Worm (Caenorhabditis elegans) whole organism, midembryonic: ENCODE results near the gene Y43F8B.22.

Experiments
- T22C8.4 ChIP-seq: fragments of 200-800 bp; sonication (Bioruptor generic); IDR thresholded peaks from 2 replicates; pipeline ENCODE4 v1.3.6; 2022; ENCODE audit warnings: missing genetic modification characterization, missing compliant biosample characterization
- cog-1 ChIP-seq: sonication (generic microtip); optimal IDR thresholded peaks from 2 replicates; lab custom pipeline; 2016; ENCODE audit warnings: missing genetic modification characterization, missing compliant biosample characterization
- flt-1 ChIP-seq: fragments of 200-800 bp; sonication (Bioruptor generic); IDR thresholded peaks from 2 replicates; pipeline ENCODE4 v1.3.6; 2022; ENCODE audit warnings: missing genetic modification characterization, missing compliant biosample characterization
- med-1 ChIP-seq: sonication (generic microtip); optimal IDR thresholded peaks from 2 replicates; lab custom pipeline; 2017; ENCODE audit warnings: missing genetic modification characterization, mild to moderate bottlenecking, missing compliant biosample characterization, antibody characterized with exemption, missing genetic modification reagents; ENCODE audit not compliant: insufficient read depth
- ref-1 ChIP-seq: fragments of 200-800 bp; sonication (Bioruptor generic); conservative IDR thresholded peaks from 2 replicates; pipeline ENCODE4 v1.3.6; 2022; ENCODE audit warnings: missing genetic modification reagents, missing genetic modification characterization, missing compliant biosample characterization
- ztf-23 ChIP-seq: fragments of 200-800 bp; sonication (Bioruptor generic); IDR thresholded peaks from 2 replicates; pipeline ENCODE4 v1.3.6; 2022; ENCODE audit warnings: missing genetic modification reagents, missing genetic modification characterization, missing compliant biosample characterization
- ztf-29 ChIP-seq: fragments of 200-800 bp; sonication (Bioruptor generic); IDR thresholded peaks from 2 replicates; pipeline ENCODE4 v1.3.6; 2022; ENCODE audit warnings: missing genetic modification reagents, missing genetic modification characterization, missing compliant biosample characterization

ce11 chrV:19445442-19445841 is 37.2 kb upstream of the Y43F8B.22 start, which contains the start of gene M04C3.1:
- no peak for TF ChIP-seq ztf-23 (GFP tag; lab: Robert Waterston, UW)
- TF ChIP-seq flt-1 = no peak
- no peak for TF ChIP-seq T22C8.4
- no peak for TF ChIP-seq ref-1 (GFP tag; lab: Robert Waterston, UW)
- TF ChIP-seq med-1 = no peak
- TF ChIP-seq cog-1 (tag; lab: Kevin White, UChicago) = no peak
- TF ChIP-seq ztf-29 (GFP tag; lab: Robert Waterston, UW) = no peak
